Worm (Caenorhabditis elegans) whole organism, L4/young adult: ENCODE data around the gene F19F10.14.

Source experiments
- W03F9.2 ChIP-seq: fragments of 150-350 bp; optimal IDR thresholded peaks from 2 replicates; lab custom pipeline; 2014; ENCODE audit warnings: missing biosample characterization, missing genetic modification characterization
- dao-5 ChIP-seq: sonication (generic microtip); optimal IDR thresholded peaks from 2 replicates; lab custom pipeline; 2016; ENCODE audit warnings: missing genotype, missing genetic modification characterization, moderate library complexity, missing compliant biosample characterization
- him-1 ChIP-seq: sonication (generic microtip); optimal IDR thresholded peaks from 2 replicates; lab custom pipeline; 2016; ENCODE audit warnings: missing genotype, missing genetic modification reagents, missing genetic modification characterization, missing compliant biosample characterization

Gene F19F10.14

DNA sequence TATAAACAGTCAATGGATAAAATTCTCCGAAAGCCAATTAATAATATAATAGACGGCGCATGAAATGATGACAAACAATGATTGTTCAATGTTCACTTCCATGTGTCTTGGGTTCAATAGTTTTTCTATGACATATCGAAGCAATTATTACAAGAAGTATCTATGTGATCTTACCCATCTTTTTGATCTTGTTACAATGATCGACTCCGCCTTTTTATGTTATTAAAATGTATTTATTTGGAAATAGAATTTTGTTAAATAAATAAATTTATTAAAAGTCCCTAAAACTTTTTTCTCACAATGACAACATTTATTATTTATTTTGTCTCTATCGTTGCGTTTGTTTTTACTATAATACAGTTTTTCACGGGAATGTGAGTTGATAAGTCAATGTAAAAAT lies 41.0 kb downstream of the F19F10.14 start, which contains the start of gene swt-2:
Gene swt-2 (plus strand): TSS at position 301 of the 400 bp plus-strand sequence.
- no peak for TF ChIP-seq him-1 (tag; lab: Kevin White, UChicago)
- TF ChIP-seq dao-5 (tag; lab: Kevin White, UChicago) = no peak
- TF ChIP-seq W03F9.2 (tag; lab: Kevin White, UChicago) = no peak

ce11 chrV:7528816-7529215 lies 42.0 kb downstream of the F19F10.14 start, which contains the start of gene C54F6.5:
Gene C54F6.5 (plus strand): TSS chrV:7529116.
- TF ChIP-seq dao-5 (tag; lab: Kevin White, UChicago) (no peak), him-1 (tag; lab: Kevin White, UChicago) (no peak), W03F9.2 (tag; lab: Kevin White, UChicago) (no peak)

DNA sequence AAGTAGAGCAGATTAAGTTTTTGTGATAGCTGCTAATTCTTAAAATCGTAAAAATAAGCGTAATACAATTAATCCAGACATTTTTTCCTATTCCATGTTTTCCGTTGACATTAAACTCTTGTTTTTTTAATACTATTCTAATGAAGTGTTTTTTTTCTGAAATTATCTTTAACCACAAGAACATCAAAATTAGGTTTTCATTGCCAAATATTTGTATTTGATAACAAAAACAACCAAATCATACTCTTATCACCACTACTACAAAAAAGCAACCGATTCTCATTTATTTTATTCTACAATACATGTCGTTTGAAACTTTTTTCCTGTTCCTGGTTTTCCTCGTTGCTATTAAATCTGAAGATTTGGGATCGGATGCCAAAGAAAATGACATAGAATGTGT lies 43.7 kb downstream of the F19F10.14 start, which contains the start of gene C54F6.17:
Gene C54F6.17 (plus strand): TSS at position 301 of the 400 bp plus-strand sequence.
- no peak for TF ChIP-seq W03F9.2 (tag; lab: Kevin White, UChicago)
- no peak for TF ChIP-seq him-1 (tag; lab: Kevin White, UChicago)
- TF ChIP-seq dao-5 (tag; lab: Kevin White, UChicago) = no peak

DNA sequence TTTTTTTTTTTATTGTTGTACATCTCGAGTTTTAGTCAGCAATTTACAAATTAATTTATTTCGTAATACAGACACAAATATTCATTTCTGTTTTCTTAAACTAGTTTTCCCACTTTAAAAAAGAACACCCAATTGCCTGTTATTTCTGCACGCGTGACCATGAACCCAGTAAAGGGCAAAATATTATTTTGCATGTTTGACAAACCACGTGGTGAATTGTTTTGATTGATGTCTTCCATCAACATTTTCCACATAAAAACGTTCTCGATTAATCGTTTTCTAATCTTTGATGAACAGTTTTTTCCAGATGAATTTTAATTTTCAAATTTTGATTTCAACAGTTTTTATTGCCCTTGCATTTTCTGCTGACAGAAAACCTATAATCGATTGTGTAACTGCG lies 45.2 kb downstream of the F19F10.14 start, which contains the start of gene C54F6.18:
Gene C54F6.18 (plus strand): TSS at position 301 of the 400 bp plus-strand sequence.
- TF ChIP-seq him-1 (tag; lab: Kevin White, UChicago) (no peak), dao-5 (tag; lab: Kevin White, UChicago) (no peak), W03F9.2 (tag; lab: Kevin White, UChicago) (no peak)

DNA sequence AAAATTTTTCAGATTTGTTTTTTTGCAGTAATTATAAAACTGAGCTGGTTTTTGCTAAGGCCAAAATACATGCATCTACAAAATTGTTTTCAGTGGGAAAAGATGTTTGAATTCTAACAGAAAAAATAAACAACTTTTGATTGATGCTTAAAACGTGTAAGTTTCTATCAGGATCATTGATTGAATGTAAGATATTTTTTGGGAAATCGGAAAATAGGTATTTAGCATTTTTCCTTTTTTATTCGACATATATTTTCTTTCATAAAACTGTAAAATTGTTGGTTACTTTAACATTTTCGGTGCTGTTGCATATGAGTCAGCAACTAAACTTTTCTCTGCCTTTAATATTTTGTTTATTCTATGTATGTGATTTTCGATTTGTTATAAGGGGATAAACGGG lies 46.4 kb downstream of the F19F10.14 start, which contains the start of gene C54F6.20:
Gene C54F6.20 (plus strand): TSS at position 301 of the 400 bp plus-strand sequence.
- TF ChIP-seq him-1 (tag; lab: Kevin White, UChicago) (no peak), dao-5 (tag; lab: Kevin White, UChicago) (no peak)

DNA sequence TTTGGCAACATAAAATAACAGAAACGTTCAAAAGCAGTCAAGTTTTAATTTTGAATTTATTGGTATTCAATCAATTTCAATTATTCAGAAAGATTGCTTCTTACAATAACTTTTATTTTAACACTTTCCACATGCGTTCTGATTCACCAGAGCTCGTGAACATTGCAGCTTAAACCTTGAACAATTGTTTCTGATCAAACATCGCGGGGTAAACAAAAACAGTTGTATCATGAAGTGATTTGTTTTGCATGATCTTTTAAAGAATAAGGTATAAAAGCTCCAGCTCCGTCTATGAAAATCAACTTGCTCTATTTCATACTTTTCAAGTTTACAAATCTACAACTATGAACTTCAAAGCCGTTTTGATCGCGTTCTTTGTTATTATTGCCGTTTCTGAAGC lies 47.5 kb downstream of the F19F10.14 start, which contains the start of gene C54F6.6:
Gene C54F6.6 (plus strand): TSS at position 301 of the 400 bp plus-strand sequence.
- TF ChIP-seq him-1 (tag; lab: Kevin White, UChicago) = no peak
- TF ChIP-seq W03F9.2 (tag; lab: Kevin White, UChicago) = no peak
- TF ChIP-seq dao-5 (tag; lab: Kevin White, UChicago) = no peak

DNA sequence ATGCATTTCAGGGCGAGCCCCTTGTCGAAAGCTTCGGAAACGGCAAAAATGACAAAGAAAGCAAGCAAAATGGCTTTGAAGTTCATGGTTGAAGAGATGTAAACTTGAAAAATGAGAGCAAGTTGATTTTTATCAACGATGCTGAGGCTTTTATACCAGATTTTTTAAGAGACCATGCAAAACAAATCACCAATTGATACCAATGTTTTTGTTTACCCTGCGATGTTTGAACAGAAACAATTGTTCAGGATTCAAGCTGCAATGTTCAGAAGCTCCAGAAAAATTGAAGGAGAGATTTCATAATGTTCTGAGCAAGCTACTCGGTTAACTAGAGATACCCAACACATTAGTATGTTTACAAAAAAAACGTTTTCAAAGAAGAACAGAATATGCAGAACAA lies 48.6 kb downstream of the F19F10.14 start, which contains the start of gene C54F6.15:
Gene C54F6.15 (minus strand): TSS at position 101 of the 400 bp plus-strand sequence.
- TF ChIP-seq dao-5 (tag; lab: Kevin White, UChicago) (no peak), W03F9.2 (tag; lab: Kevin White, UChicago) (no peak), him-1 (tag; lab: Kevin White, UChicago) (no peak)

ce11 chrV:7521304-7521703 lies 49.6 kb downstream of the F19F10.14 start:
- no peak for TF ChIP-seq him-1 (tag; lab: Kevin White, UChicago)
